Fruit fly (Drosophila melanogaster): ENCODE measurements around the gene isoQC.

dm6 chr3L:20471499-20472313 is 2.6 kb upstream of the isoQC start:
- TF ChIP-seq achi (GFP tag; optimal IDR thresholded peaks at IDR 0.05) (peak; percentile 24), fd59A (GFP tag; optimal IDR thresholded peaks at IDR 0.05) (no peak), Eip75B (GFP tag; optimal IDR thresholded peaks at IDR 0.05) (no peak), CG6163 (GFP tag; IDR thresholded peaks at IDR 0.05) (0 out of 3 replicates have a peak, but pooled peaks have one; percentile 31), Eip93F (GFP tag; optimal IDR thresholded peaks at IDR 0.05) (no peak), Blimp-1 (GFP tag; optimal IDR thresholded peaks at IDR 0.05) (no peak), CG31627 (GFP tag; optimal IDR thresholded peaks at IDR 0.05) (no peak), fkh (GFP tag; optimal IDR thresholded peaks at IDR 0.05) (peak; percentile 96), lz (GFP tag; optimal IDR thresholded peaks at IDR 0.05) (no peak), Smox (GFP tag; optimal IDR thresholded peaks at IDR 0.05) (no peak), Lpt (GFP tag; optimal IDR thresholded peaks at IDR 0.05) (peak; percentile 23), salr (GFP tag; optimal IDR thresholded peaks at IDR 0.05) (no peak), CG3032 (tag; optimal IDR thresholded peaks at IDR 0.05) (peak; percentile 49)
